Worm (Caenorhabditis elegans) whole organism, L1 larva: Measurements from ENCODE around the gene C16C8.5.

Experiments
- aly-2 ChIP-seq: fragments of 150-350 bp; optimal IDR thresholded peaks from 2 replicates; lab custom pipeline; 2014; ENCODE audit warnings: missing biosample characterization, missing genetic modification characterization
- dpl-1 ChIP-seq, 3 experiments: fragments of 150-350 bp in 2 of 3; sonication (generic microtip) in 1 of 3; optimal IDR thresholded peaks; 2 replicates each; lab custom pipeline; 2014 to 2017; ENCODE audit warnings: missing biosample characterization in 3 of 3, missing genetic modification characterization in 3 of 3, missing genetic modification reagents in 3 of 3
- dsc-1 ChIP-seq: sonication (generic microtip); optimal IDR thresholded peaks from 2 replicates; lab custom pipeline; 2016; ENCODE audit warnings: mild to moderate bottlenecking, missing genetic modification characterization, missing compliant biosample characterization
- egl-27 ChIP-seq, 2 experiments: fragments of 150-350 bp in 1 of 2; sonication (generic microtip); optimal IDR thresholded peaks; 3 replicates each; lab custom pipeline; 2017 to 2018; ENCODE audit warnings: missing biosample characterization in 2 of 2, missing genetic modification characterization in 2 of 2, missing genetic modification reagents in 2 of 2
- elt-2 ChIP-seq: sonication (generic microtip); optimal IDR thresholded peaks from 2 replicates; lab custom pipeline; 2016; ENCODE audit warnings: missing genetic modification characterization, mild to moderate bottlenecking, inconsistent platforms, missing compliant biosample characterization, missing genetic modification reagents
- fkh-10 ChIP-seq: sonication (generic microtip); optimal IDR thresholded peaks from 2 replicates; lab custom pipeline; 2017; ENCODE audit warnings: missing biosample characterization, missing genetic modification reagents, missing genetic modification characterization
- hlh-4 ChIP-seq: sonication (generic microtip); optimal IDR thresholded peaks from 2 replicates; lab custom pipeline; 2016; ENCODE audit warnings: mild to moderate bottlenecking, missing genetic modification characterization, missing compliant biosample characterization
- skn-1 ChIP-seq: fragments of 150-350 bp; optimal IDR thresholded peaks from 2 replicates; lab custom pipeline; 2014; ENCODE audit warnings: missing biosample characterization, missing genetic modification characterization
- sox-4 ChIP-seq: sonication (generic microtip); optimal IDR thresholded peaks from 2 replicates; lab custom pipeline; 2016; ENCODE audit warnings: missing genetic modification characterization, missing compliant biosample characterization
- tbx-2 ChIP-seq: sonication (generic microtip); optimal IDR thresholded peaks from 2 replicates; lab custom pipeline; 2016; ENCODE audit warnings: missing genetic modification characterization, missing compliant biosample characterization
- unc-62 ChIP-seq: fragments of 150-350 bp; optimal IDR thresholded peaks from 2 replicates; lab custom pipeline; 2014; ENCODE audit warnings: missing biosample characterization, missing genetic modification reagents, missing genetic modification characterization
- ztf-11 ChIP-seq, 2 experiments: sonication (generic microtip); optimal IDR thresholded peaks; 2 replicates each; lab custom pipeline; 2016 to 2017; ENCODE audit warnings: missing genetic modification characterization in 2 of 2, missing biosample characterization in 1 of 2, missing compliant biosample characterization in 1 of 2

DNA sequence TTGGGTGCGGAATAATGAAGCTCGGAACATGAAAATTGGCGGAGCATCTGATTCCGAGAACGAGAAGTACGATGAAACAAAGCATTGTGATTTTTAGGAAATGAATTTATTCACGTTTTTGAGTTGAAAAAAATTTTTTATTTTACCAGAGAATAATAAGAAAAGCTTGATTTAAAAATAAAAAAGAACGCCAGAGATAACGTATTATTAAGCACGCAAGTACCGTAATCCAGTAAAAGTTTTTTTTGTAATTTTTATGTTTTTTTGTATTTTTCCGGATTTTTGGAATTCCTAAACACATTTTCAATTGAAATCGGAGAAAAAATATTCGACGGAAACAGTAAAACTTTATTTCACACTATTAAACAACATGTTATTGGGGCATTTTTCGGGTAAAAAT is 2.0 kb downstream of the C16C8.5 start, which contains the start of gene C16C8.22:
- no peak for TF ChIP-seq egl-27 (tag; optimal IDR thresholded peaks at IDR 0.05; lab: Kevin White, UChicago)
- TF ChIP-seq aly-2 (tag; lab: Kevin White, UChicago) = no peak
- no peak for TF ChIP-seq dsc-1 (tag; lab: Kevin White, UChicago)
- no peak for TF ChIP-seq fkh-10 (GFP tag; lab: Kevin White, UChicago)
- TF ChIP-seq ztf-11 (tag; optimal IDR thresholded peaks at IDR 0.05; lab: Kevin White, UChicago) = no peak
- no peak for TF ChIP-seq hlh-4 (tag; lab: Kevin White, UChicago)
- TF ChIP-seq elt-2 (tag; lab: Kevin White, UChicago) = no peak
- no peak for TF ChIP-seq unc-62 (GFP tag; lab: Kevin White, UChicago)
- no peak for TF ChIP-seq tbx-2 (tag; lab: Kevin White, UChicago)
- TF ChIP-seq dpl-1 (GFP tag; optimal IDR thresholded peaks at IDR 0.05; lab: Kevin White, UChicago) = no peak
- TF ChIP-seq sox-4 (tag; lab: Kevin White, UChicago) = no peak
- TF ChIP-seq skn-1 = no peak
